Worm (Caenorhabditis elegans): ENCODE data around the gene C05D12.2.
A peak's percentile ranks its signal among the peaks of the same experiment; 100 is the strongest.

The C05D12.2 gene

DNA sequence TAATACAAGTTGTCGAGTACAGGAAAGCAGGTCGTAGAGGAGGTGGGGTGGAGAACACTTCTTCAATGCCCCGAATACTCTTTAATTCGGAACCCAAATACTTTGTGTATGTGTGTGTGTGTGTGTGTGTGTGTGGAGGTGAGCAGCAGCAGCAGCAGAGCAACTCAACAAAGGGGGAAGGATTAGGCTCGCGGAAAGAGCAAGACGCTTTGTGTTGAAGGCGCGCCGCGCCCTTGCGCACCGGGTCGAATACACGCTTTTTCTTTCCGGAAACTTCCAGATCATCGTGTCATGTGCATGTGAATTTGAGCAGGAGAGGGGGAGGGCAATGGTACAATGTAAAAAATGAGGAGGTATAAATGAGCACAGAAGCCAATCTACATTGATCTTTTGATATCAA lies 19.3 kb upstream of the C05D12.2 start:
- TF ChIP-seq ceh-39 (tag; optimal IDR thresholded peaks at IDR 0.05) (no peak), elt-1 (tag; optimal IDR thresholded peaks at IDR 0.05; ENCODE audit: borderline replicate concordance, insufficient read depth) (no peak), bed-3 (GFP tag; optimal IDR thresholded peaks at IDR 0.05) (no peak), drap-1 (GFP tag; optimal IDR thresholded peaks at IDR 0.05) (no peak), elt-3 (tag; optimal IDR thresholded peaks at IDR 0.05) (no peak), snpc-4 (tag; optimal IDR thresholded peaks at IDR 0.05) (no peak), mep-1 (tag; optimal IDR thresholded peaks at IDR 0.05) (no peak), nhr-2 (tag; optimal IDR thresholded peaks at IDR 0.05) (no peak), hlh-1 (tag; optimal IDR thresholded peaks at IDR 0.05) (no peak), zip-8 (tag; optimal IDR thresholded peaks at IDR 0.05) (no peak), pha-4 (tag; optimal IDR thresholded peaks at IDR 0.05) (peak; percentile 2), nhr-28 (tag; optimal IDR thresholded peaks at IDR 0.05) (no peak), sem-2 (GFP tag; optimal IDR thresholded peaks at IDR 0.05) (no peak), blmp-1 (tag; optimal IDR thresholded peaks at IDR 0.05) (no peak), cnd-1 (tag; optimal IDR thresholded peaks at IDR 0.05) (no peak), ham-2 (GFP tag; optimal IDR thresholded peaks at IDR 0.05) (no peak), lsy-2 (tag; optimal IDR thresholded peaks at IDR 0.05) (no peak), M03D4.4 (tag; optimal IDR thresholded peaks at IDR 0.05) (no peak), nhr-76 (tag; optimal IDR thresholded peaks at IDR 0.05) (no peak), sptf-1 (tag; optimal IDR thresholded peaks at IDR 0.05) (peak; percentile 29), mls-2 (tag; optimal IDR thresholded peaks at IDR 0.05) (peak; percentile 19)

DNA sequence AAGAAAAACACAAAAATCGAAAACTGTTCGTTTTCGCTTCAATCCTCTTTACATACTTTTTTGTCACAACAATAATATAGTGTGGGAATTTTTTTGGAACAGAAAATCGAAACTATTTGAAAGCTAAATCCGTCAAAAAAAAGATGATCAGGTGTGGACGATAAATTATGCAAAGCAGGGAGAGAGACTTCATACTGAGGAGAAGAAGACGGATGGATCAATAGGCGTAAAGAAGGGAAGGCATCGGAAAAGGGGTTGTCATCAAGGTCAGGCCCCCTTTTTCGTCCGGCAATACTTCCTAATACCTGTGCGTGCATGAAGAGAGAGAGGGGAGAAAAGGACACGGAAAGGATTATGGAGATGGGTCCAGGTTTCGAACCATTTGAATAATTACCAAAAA lies 17.7 kb upstream of the C05D12.2 start:
- no peak for TF ChIP-seq mep-1 (tag; optimal IDR thresholded peaks at IDR 0.05)
- peak; percentile 41 for TF ChIP-seq nhr-2 (tag; optimal IDR thresholded peaks at IDR 0.05)
- TF ChIP-seq unc-39 (tag; optimal IDR thresholded peaks at IDR 0.05): no peak

DNA sequence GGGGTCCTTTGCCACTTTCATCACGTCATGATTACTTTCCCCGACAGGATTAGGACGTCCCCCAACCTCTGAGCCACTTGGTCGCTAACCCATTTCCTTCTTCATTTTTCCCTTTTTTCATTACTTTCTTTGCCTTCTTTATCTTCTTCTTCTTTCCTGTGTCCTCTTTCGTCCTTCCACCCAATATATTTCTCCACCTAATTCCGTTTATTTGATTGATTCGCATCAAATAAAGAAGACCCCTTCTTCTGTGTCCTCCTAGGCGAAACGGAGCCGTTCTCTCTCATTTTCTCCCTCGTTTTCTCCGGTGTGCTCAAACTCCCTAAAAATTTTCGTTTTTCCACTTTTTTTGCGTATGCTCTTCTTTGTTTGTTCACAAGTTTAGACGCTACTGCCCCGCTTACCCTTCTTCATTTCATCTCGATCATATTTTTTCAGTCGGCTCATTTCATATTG lies 8.4 kb upstream of the C05D12.2 start, which contains the start of gene C05D12.7:
Gene C05D12.7 (plus strand): TSS at position 406 of the 456 bp plus-strand sequence.
- TF ChIP-seq drap-1 (GFP tag; optimal IDR thresholded peaks at IDR 0.05) (no peak), unc-62 (GFP tag; optimal IDR thresholded peaks at IDR 0.05) (no peak), blmp-1 (tag; optimal IDR thresholded peaks at IDR 0.05) (no peak), ces-1 (GFP tag; optimal IDR thresholded peaks at IDR 0.05) (peak; percentile 78)

DNA sequence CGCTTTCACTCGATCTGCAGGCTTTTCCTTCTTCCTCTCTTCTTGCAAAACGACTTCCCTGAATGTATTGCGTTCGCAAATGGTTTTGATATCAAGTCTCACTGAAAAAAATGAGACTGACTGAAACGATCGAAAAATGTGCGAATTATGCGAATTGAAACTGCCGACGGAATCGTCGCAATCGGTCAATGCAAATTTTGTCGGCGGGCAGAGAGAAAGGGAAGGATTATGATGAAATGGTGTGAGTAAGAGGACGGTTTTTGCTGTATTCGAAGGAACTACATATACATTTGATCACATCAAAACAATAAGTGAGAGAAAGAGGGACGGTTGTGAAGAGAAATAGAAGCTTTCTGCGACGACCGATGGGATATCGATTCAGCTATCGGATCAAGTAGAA lies 2.4 kb upstream of the C05D12.2 start, which contains the start of gene C05D12.1:
Gene C05D12.1 (minus strand): TSS at position 101 of the 400 bp plus-strand sequence.
- TF ChIP-seq pha-4 (tag; optimal IDR thresholded peaks at IDR 0.05) (no peak), tbx-8 (GFP tag; optimal IDR thresholded peaks at IDR 0.05) (no peak), bed-3 (GFP tag; optimal IDR thresholded peaks at IDR 0.05) (no peak), sem-2 (GFP tag; optimal IDR thresholded peaks at IDR 0.05) (no peak), blmp-1 (tag; optimal IDR thresholded peaks at IDR 0.05) (no peak), lsy-2 (tag; optimal IDR thresholded peaks at IDR 0.05) (no peak), M03D4.4 (tag; optimal IDR thresholded peaks at IDR 0.05) (no peak), ceh-83 (GFP tag; optimal IDR thresholded peaks at IDR 0.05) (no peak), flh-1 (GFP tag; optimal IDR thresholded peaks at IDR 0.05) (no peak), mab-5 (tag; optimal IDR thresholded peaks at IDR 0.05) (no peak), snpc-4 (tag; optimal IDR thresholded peaks at IDR 0.05) (no peak), drap-1 (GFP tag; optimal IDR thresholded peaks at IDR 0.05) (no peak), sptf-1 (tag; optimal IDR thresholded peaks at IDR 0.05) (no peak), unc-39 (tag; optimal IDR thresholded peaks at IDR 0.05) (no peak), cnd-1 (tag; optimal IDR thresholded peaks at IDR 0.05) (no peak), hlh-1 (tag; optimal IDR thresholded peaks at IDR 0.05) (no peak), elt-3 (tag; optimal IDR thresholded peaks at IDR 0.05) (no peak), elt-1 (tag; optimal IDR thresholded peaks at IDR 0.05; ENCODE audit: borderline replicate concordance, insufficient read depth) (no peak)

DNA sequence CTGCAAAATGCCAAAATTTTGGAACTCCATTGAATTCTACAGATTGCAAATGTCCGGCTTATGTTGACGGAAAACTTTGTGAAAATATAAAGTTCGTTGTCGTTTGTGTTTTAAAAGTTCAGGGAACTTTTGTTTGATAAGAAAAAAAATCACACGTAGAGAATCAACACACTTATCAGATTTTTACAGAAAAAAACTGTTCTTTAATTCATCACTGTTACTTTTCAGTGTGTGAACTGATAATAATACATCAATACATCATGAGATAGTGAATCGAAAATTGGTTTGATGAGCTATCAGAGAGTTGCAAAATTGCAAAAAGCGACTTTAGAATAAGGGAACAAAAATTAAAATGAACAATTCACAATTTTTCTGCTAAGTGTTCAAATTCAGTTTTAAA lies 377 bp downstream of the C05D12.2 start:
- TF ChIP-seq lsy-2 (tag; optimal IDR thresholded peaks at IDR 0.05): no peak
- TF ChIP-seq lin-13 (tag; optimal IDR thresholded peaks at IDR 0.05): no peak
- no peak for TF ChIP-seq sem-2 (GFP tag; optimal IDR thresholded peaks at IDR 0.05)
- no peak for TF ChIP-seq snpc-4 (tag; optimal IDR thresholded peaks at IDR 0.05)

DNA sequence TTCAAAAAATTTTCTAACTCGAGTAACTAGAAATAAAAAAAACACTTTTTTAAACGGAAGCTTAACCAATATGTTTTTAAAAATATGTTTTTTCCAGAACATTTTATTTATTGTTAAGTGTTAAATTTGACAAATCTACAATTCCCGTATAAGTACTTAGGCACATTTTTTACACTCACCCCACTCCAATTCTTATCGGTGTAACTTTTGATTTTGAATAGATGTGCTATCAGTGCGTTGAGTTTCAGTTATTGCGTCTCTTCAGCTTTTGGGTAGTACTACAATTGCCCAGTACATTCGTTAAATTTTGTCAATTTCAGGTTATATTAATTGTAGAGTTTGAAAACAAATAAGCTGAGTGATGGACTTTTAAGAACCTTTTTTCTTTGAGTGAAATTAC lies 5.9 kb downstream of the C05D12.2 start:
- TF ChIP-seq tbx-8 (GFP tag; optimal IDR thresholded peaks at IDR 0.05) (no peak), mab-5 (tag; optimal IDR thresholded peaks at IDR 0.05) (no peak), lin-13 (tag; optimal IDR thresholded peaks at IDR 0.05) (no peak), mls-2 (tag; optimal IDR thresholded peaks at IDR 0.05) (no peak), elt-1 (tag; optimal IDR thresholded peaks at IDR 0.05; ENCODE audit: borderline replicate concordance, insufficient read depth) (no peak), ces-1 (GFP tag; optimal IDR thresholded peaks at IDR 0.05) (no peak), ceh-43 (GFP tag; optimal IDR thresholded peaks at IDR 0.05) (no peak), snpc-4 (tag; optimal IDR thresholded peaks at IDR 0.05) (no peak), nhr-12 (tag; optimal IDR thresholded peaks at IDR 0.05) (no peak), M03D4.4 (tag; optimal IDR thresholded peaks at IDR 0.05) (no peak), ceh-39 (tag; optimal IDR thresholded peaks at IDR 0.05) (no peak), blmp-1 (tag; optimal IDR thresholded peaks at IDR 0.05) (no peak), lin-32 (GFP tag; optimal IDR thresholded peaks at IDR 0.05) (no peak), cnd-1 (tag; optimal IDR thresholded peaks at IDR 0.05) (no peak), hlh-1 (tag; optimal IDR thresholded peaks at IDR 0.05) (no peak), ztf-11 (tag; optimal IDR thresholded peaks at IDR 0.05) (no peak)

All from whole organism, mixed stage, embryonic.